Worm (Caenorhabditis elegans): Measurements from ENCODE around the gene F55G1.6.

DNA sequence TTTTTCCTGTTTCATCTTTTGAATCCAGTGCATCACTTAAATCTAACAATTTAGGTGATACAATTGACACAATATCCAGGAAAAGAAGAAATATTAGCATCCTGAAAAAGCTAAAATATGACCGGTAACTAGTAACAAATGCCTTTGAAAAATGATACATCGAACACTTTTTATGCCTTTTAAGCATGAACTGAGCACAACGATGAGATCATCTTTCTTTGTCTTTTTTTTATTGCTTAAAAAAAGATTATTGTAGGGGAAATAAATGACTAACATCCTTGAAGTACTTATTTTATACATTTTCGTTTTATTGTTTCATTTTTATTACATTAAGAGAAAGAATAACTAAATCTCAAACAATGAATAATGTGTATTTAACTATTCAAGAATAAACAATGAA, 7.5 kb upstream of the F55G1.6 start, which contains the start of gene F13B6.3:
- TF ChIP-seq T22C8.4 (GFP tag; IDR thresholded peaks at IDR 0.05) = no peak
- no peak for TF ChIP-seq med-1 (GFP tag; optimal IDR thresholded peaks at IDR 0.05; ENCODE audit: insufficient read depth)
- TF ChIP-seq ref-1 (GFP tag; conservative IDR thresholded peaks at IDR 0.05) = no peak
- no peak for TF ChIP-seq ztf-29 (GFP tag; IDR thresholded peaks at IDR 0.05)
- no peak for TF ChIP-seq cog-1 (tag; optimal IDR thresholded peaks at IDR 0.05)
